Fruit fly (Drosophila melanogaster): ENCODE measurements around the gene FarO.

DNA sequence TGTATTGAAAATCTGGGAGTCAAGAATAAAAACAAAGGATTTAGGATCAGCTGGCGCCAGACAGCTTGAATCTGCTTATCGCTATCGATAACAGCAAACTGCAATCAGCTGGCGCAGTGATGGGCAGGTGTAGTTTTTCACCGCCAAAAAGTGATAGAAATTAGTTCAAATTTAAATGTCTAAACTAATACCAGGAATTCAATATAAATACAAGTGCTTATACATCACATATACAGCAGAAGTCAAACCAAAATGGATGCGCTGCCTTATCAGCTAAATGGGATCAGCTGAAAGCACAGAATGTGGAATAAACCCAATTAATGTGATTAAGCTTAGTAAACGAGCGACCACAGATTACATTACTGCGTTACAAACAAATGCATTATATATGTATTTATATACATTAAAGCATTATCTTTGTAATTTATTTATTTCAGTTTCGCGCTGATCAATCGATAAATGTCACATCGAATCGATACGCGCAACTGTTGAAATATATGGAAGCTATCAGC lies 22.9 kb downstream of the FarO start, which contains the start of gene pn:
- TF ChIP-seq EcR (GFP tag; optimal IDR thresholded peaks at IDR 0.05) (no peak), psq (optimal IDR thresholded peaks at IDR 0.05) (no peak), pan (optimal IDR thresholded peaks at IDR 0.05) (no peak)

All from whole organism.